Fruit fly (Drosophila melanogaster) whole organism, embryonic: ENCODE measurements around the gene br.
A peak's percentile ranks its signal among the peaks of the same experiment; 100 is the strongest.

Experiments used
- Asciz ChIP-seq: fragments of 200-800 bp; sonication (Bioruptor generic); optimal IDR thresholded peaks from 2 replicates; lab custom pipeline; 2017; ENCODE audit warnings: missing biosample characterization, mild to moderate bottlenecking, missing genetic modification characterization, missing genetic modification reagents
- CG10543 ChIP-seq: fragments of 200-800 bp; sonication (Bioruptor generic); optimal IDR thresholded peaks from 3 replicates; lab custom pipeline; 2017; ENCODE audit warnings: missing biosample characterization, mild to moderate bottlenecking, missing genetic modification characterization, moderate library complexity
- CG10979 ChIP-seq: fragments of 200-800 bp; sonication (Bioruptor generic); optimal IDR thresholded peaks from 2 replicates; lab custom pipeline; 2018; ENCODE audit warnings: missing biosample characterization, mild to moderate bottlenecking, missing genetic modification characterization, moderate library complexity
- CG11398 ChIP-seq: fragments of 200-800 bp; sonication (Bioruptor generic); optimal IDR thresholded peaks from 2 replicates; lab custom pipeline; 2016; ENCODE audit warnings: missing biosample characterization, missing genetic modification characterization
- CG12391 ChIP-seq: fragments of 200-800 bp; sonication (Bioruptor generic); optimal IDR thresholded peaks from 3 replicates; lab custom pipeline; 2018; ENCODE audit warnings: missing biosample characterization, mild to moderate bottlenecking, missing genetic modification characterization, moderate library complexity
- CG13296 ChIP-seq: fragments of 200-800 bp; sonication (Bioruptor generic); optimal IDR thresholded peaks from 3 replicates; lab custom pipeline; 2018; ENCODE audit warnings: missing biosample characterization, mild to moderate bottlenecking, missing genetic modification characterization
- CG14050 ChIP-seq: fragments of 200-800 bp; sonication (Bioruptor generic); IDR thresholded peaks from 3 replicates; pipeline ENCODE4 v1.3.6; 2022; ENCODE audit warnings: missing biosample characterization, missing genetic modification characterization
- CG17385 ChIP-seq: fragments of 200-800 bp; sonication (Bioruptor generic); optimal IDR thresholded peaks from 3 replicates; lab custom pipeline; 2018; ENCODE audit warnings: missing biosample characterization, mild to moderate bottlenecking, missing genetic modification characterization
- CG1792 ChIP-seq: fragments of 200-800 bp; sonication (Bioruptor generic); optimal IDR thresholded peaks from 2 replicates; lab custom pipeline; 2016; ENCODE audit warnings: missing biosample characterization, missing genetic modification characterization
- CG1832 ChIP-seq: fragments of 200-800 bp; sonication (Bioruptor generic); optimal IDR thresholded peaks from 2 replicates; lab custom pipeline; 2017; ENCODE audit warnings: missing biosample characterization, mild to moderate bottlenecking, missing genetic modification characterization, inconsistent platforms
- CG2875 ChIP-seq: fragments of 200-800 bp; sonication (Bioruptor generic); optimal IDR thresholded peaks from 2 replicates; lab custom pipeline; 2017; ENCODE audit warnings: missing biosample characterization, mild to moderate bottlenecking, missing genetic modification characterization, missing genetic modification reagents
- CG3163 ChIP-seq: fragments of 200-800 bp; sonication (Bioruptor generic); optimal IDR thresholded peaks from 3 replicates; lab custom pipeline; 2016; ENCODE audit warnings: missing biosample characterization, missing genetic modification characterization
- CG7372 ChIP-seq: fragments of 200-800 bp; sonication (Bioruptor generic); IDR thresholded peaks from 2 replicates; pipeline ENCODE4 v1.3.6; 2022; ENCODE audit warnings: missing biosample characterization, missing genetic modification characterization
- CG7556 ChIP-seq: fragments of 200-800 bp; sonication (Bioruptor generic); optimal IDR thresholded peaks from 2 replicates; lab custom pipeline; 2017; ENCODE audit warnings: missing biosample characterization, mild to moderate bottlenecking, missing genetic modification characterization
- Dad ChIP-seq: fragments of 200-800 bp; sonication (Bioruptor generic); optimal IDR thresholded peaks from 3 replicates; lab custom pipeline; 2016; ENCODE audit warnings: missing biosample characterization, missing genetic modification characterization
- Dek ChIP-seq: fragments of 200-800 bp; sonication (Bioruptor generic); optimal IDR thresholded peaks from 3 replicates; lab custom pipeline; 2019; ENCODE audit warnings: missing biosample characterization, mild to moderate bottlenecking, missing genetic modification characterization, moderate library complexity
- Drgx ChIP-seq: fragments of 200-800 bp; sonication (Bioruptor generic); IDR thresholded peaks from 2 replicates; pipeline ENCODE4 v1.3.6; 2022; ENCODE audit warnings: missing biosample characterization, missing genetic modification characterization
- Ets97D ChIP-seq: fragments of 200-800 bp; sonication (Bioruptor generic); optimal IDR thresholded peaks from 3 replicates; lab custom pipeline; 2016; ENCODE audit warnings: missing biosample characterization, missing genetic modification characterization
- Fer3 ChIP-seq: fragments of 200-800 bp; sonication (Bioruptor generic); optimal IDR thresholded peaks from 2 replicates; lab custom pipeline; 2018; ENCODE audit warnings: missing biosample characterization, mild to moderate bottlenecking, missing genetic modification characterization, moderate library complexity
- Gug ChIP-seq: fragments of 200-800 bp; sonication (Bioruptor generic); IDR thresholded peaks from 4 replicates; pipeline ENCODE4 v1.3.6; 2022; ENCODE audit warnings: missing biosample characterization, missing genetic modification characterization
- HHEX ChIP-seq: fragments of 200-800 bp; sonication (Bioruptor generic); optimal IDR thresholded peaks from 3 replicates; lab custom pipeline; 2017; ENCODE audit warnings: missing biosample characterization, mild to moderate bottlenecking, missing genetic modification characterization, missing genetic modification reagents
- Hr51 ChIP-seq, 2 experiments: fragments of 200-800 bp; sonication (Bioruptor generic); optimal IDR thresholded peaks; 2 replicates in 1 of 2; 3 replicates in 1 of 2; lab custom pipeline; 2016 to 2018; ENCODE audit warnings: missing biosample characterization in 2 of 2, missing genetic modification characterization in 2 of 2, mild to moderate bottlenecking in 1 of 2, moderate library complexity in 1 of 2
- Kr ChIP-seq: fragments of 200-800 bp; sonication (Bioruptor generic); optimal IDR thresholded peaks from 2 replicates; lab custom pipeline; 2017; ENCODE audit warnings: missing biosample characterization, mild to moderate bottlenecking, missing genetic modification characterization
- MESR4 ChIP-seq: fragments of 200-800 bp; sonication (Bioruptor generic); optimal IDR thresholded peaks from 2 replicates; lab custom pipeline; 2018; ENCODE audit warnings: missing biosample characterization, mild to moderate bottlenecking, missing genetic modification characterization, moderate library complexity
- Oaz ChIP-seq: fragments of 200-800 bp; sonication (Bioruptor generic); IDR thresholded peaks from 2 replicates; pipeline ENCODE4 v1.3.6; 2022; ENCODE audit warnings: missing biosample characterization, missing genetic modification characterization
- Tbp ChIP-seq: fragments of >200 bp; optimal IDR thresholded peaks from 2 replicates; lab custom pipeline; 2018; ENCODE audit warnings: missing biosample characterization, missing genetic modification characterization
- Trl ChIP-seq, 3 experiments: fragments of >200 bp in 2 of 3; fragments of 200-800 bp in 1 of 3; sonication (Bioruptor generic) in 1 of 3; optimal IDR thresholded peaks; 2 replicates in 1 of 3; 3 replicates in 2 of 3; lab custom pipeline; 2016 to 2017; ENCODE audit warnings: missing biosample characterization in 1 of 3, missing genetic modification characterization in 1 of 3
- Vsx1 ChIP-seq: fragments of 200-800 bp; sonication (Bioruptor generic); optimal IDR thresholded peaks from 2 replicates; lab custom pipeline; 2017; ENCODE audit warnings: missing biosample characterization, mild to moderate bottlenecking, missing genetic modification characterization, missing genetic modification reagents
- YL-1 ChIP-seq: fragments of 200-800 bp; sonication (Bioruptor generic); optimal IDR thresholded peaks from 3 replicates; lab custom pipeline; 2017; ENCODE audit warnings: missing biosample characterization, mild to moderate bottlenecking, missing genetic modification characterization
- amos ChIP-seq: fragments of 200-800 bp; sonication (Bioruptor generic); IDR thresholded peaks from 2 replicates; pipeline ENCODE4 v1.3.6; 2022; ENCODE audit warnings: missing biosample characterization, missing genetic modification characterization; ENCODE audit not compliant: partially characterized antibody
- aop ChIP-seq: fragments of 200-800 bp; sonication (Bioruptor generic); IDR thresholded peaks from 2 replicates; pipeline ENCODE4 v1.3.6; 2022; ENCODE audit warnings: missing biosample characterization, missing genetic modification characterization
- ash1 ChIP-seq: fragments of 200-800 bp; sonication (Bioruptor generic); optimal IDR thresholded peaks from 2 replicates; lab custom pipeline; 2018; ENCODE audit warnings: missing biosample characterization, mild to moderate bottlenecking, missing genetic modification characterization
- caup ChIP-seq: fragments of 200-800 bp; sonication (Bioruptor generic); optimal IDR thresholded peaks from 3 replicates; lab custom pipeline; 2017; ENCODE audit warnings: missing biosample characterization, mild to moderate bottlenecking, missing genetic modification characterization, moderate library complexity; ENCODE audit not compliant: severe bottlenecking
- crol ChIP-seq: fragments of 200-800 bp; sonication (Bioruptor generic); IDR thresholded peaks from 2 replicates; pipeline ENCODE4 v1.3.6; 2022; ENCODE audit warnings: missing biosample characterization, missing genetic modification characterization
- dmrt11E ChIP-seq: fragments of 200-800 bp; sonication (Bioruptor generic); optimal IDR thresholded peaks from 3 replicates; lab custom pipeline; 2018; ENCODE audit warnings: missing biosample characterization, mild to moderate bottlenecking, missing genetic modification characterization, moderate library complexity
- exex ChIP-seq: fragments of 200-800 bp; sonication (Bioruptor generic); optimal IDR thresholded peaks from 4 replicates; lab custom pipeline; 2018; ENCODE audit warnings: missing biosample characterization, mild to moderate bottlenecking, missing genetic modification characterization, moderate library complexity
- jigr1 ChIP-seq: fragments of 200-800 bp; sonication (Bioruptor generic); IDR thresholded peaks from 3 replicates; pipeline ENCODE4 v1.3.6; 2022; ENCODE audit warnings: missing biosample characterization, missing genetic modification characterization
- jumu ChIP-seq: fragments of 200-800 bp; sonication (Bioruptor generic); optimal IDR thresholded peaks from 3 replicates; lab custom pipeline; 2016; ENCODE audit warnings: missing biosample characterization, missing genetic modification characterization
- pb ChIP-seq: fragments of 200-800 bp; sonication (Bioruptor generic); optimal IDR thresholded peaks from 3 replicates; lab custom pipeline; 2016; ENCODE audit warnings: missing biosample characterization, missing genetic modification characterization
- ranshi ChIP-seq: fragments of 200-800 bp; sonication (Bioruptor generic); IDR thresholded peaks from 2 replicates; pipeline ENCODE4 v1.3.6; 2022; ENCODE audit warnings: missing biosample characterization, missing genetic modification characterization
- ro ChIP-seq: fragments of 200-800 bp; sonication (Bioruptor generic); IDR thresholded peaks from 2 replicates; pipeline ENCODE4 v1.3.6; 2022; ENCODE audit warnings: missing biosample characterization, missing genetic modification characterization
- sima ChIP-seq: fragments of 200-800 bp; sonication (Bioruptor generic); optimal IDR thresholded peaks from 2 replicates; lab custom pipeline; 2016; ENCODE audit warnings: missing biosample characterization, missing genetic modification characterization
- stwl ChIP-seq: fragments of 200-800 bp; sonication (Bioruptor generic); optimal IDR thresholded peaks from 3 replicates; lab custom pipeline; 2018; ENCODE audit warnings: missing biosample characterization, mild to moderate bottlenecking, missing genetic modification characterization, moderate library complexity
- tx ChIP-seq: fragments of 200-800 bp; sonication (Bioruptor generic); optimal IDR thresholded peaks from 2 replicates; lab custom pipeline; 2016; ENCODE audit warnings: missing biosample characterization, missing genetic modification characterization
- unc-4 ChIP-seq: fragments of 200-800 bp; sonication (Bioruptor generic); IDR thresholded peaks from 2 replicates; pipeline ENCODE4 v1.3.6; 2022; ENCODE audit warnings: missing biosample characterization, missing genetic modification characterization; ENCODE audit not compliant: partially characterized antibody
- zen ChIP-seq: fragments of 200-800 bp; sonication (Bioruptor generic); optimal IDR thresholded peaks from 3 replicates; lab custom pipeline; 2018; ENCODE audit warnings: missing biosample characterization, mild to moderate bottlenecking, missing genetic modification characterization, moderate library complexity
- zf30C ChIP-seq: fragments of 200-800 bp; sonication (Bioruptor generic); optimal IDR thresholded peaks from 3 replicates; lab custom pipeline; 2018; ENCODE audit warnings: missing biosample characterization, mild to moderate bottlenecking, missing genetic modification characterization

br gene

DNA sequence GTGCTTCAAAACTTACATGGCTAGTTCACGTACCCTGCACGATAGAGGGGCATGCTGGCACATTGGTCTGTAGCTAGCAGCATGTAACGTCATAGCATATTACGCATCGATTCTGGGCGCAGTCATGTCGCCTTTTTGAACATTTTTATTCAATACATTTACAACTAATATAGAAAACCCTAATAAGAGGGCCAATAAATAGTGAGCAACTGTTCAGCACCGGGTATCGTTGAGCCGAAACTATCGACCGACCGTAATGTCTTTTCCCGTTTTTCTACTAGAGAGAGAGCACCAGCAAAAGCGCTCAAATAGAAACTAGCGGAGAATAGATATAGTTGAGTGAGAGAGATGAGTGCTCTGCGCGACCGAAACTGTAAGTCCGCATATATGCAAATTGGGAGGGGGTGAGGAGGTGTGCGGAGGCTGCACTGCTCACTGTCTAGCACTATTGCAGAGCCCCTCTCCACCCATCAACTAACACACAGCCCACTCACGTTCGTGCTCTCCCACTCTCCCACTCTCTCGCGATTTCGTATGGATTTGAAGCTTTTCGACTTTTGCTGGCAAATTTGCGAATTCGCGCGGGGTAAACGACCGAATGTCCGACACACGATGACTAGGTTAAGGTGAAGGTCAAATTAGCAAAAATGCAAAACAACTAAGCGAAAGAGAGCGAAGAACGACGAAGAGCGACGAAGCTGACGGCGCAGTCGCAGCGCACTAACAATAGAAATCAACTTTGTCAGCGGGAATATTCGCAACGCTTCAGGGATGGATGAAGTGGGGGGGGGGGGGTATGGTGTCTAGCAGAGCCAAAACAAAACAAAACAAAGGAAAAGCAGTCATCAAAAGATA lies 44.0 kb downstream of the br start (continued):
- peak; percentile 62 for TF ChIP-seq HHEX (GFP tag; lab: Kevin White, UChicago)
- peak; percentile 79; the same call in 3 of the 4 replicates for TF ChIP-seq Gug (GFP tag; lab: Robert Waterston, UW)
- TF ChIP-seq zf30C (GFP tag; lab: Kevin White, UChicago) = no peak
- TF ChIP-seq Vsx1 (GFP tag; lab: Kevin White, UChicago) = no peak
- TF ChIP-seq CG2875 (GFP tag; lab: Kevin White, UChicago) = peak; percentile 42
- TF ChIP-seq ash1 = no peak
- TF ChIP-seq jigr1 (GFP tag; lab: Robert Waterston, UW) = peak; percentile 66; the same call in 1 of the 3 replicates
- no peak for TF ChIP-seq Tbp
- peak; percentile 70 for TF ChIP-seq CG12391 (tag; lab: Kevin White, UChicago)
- peak; percentile 73 for TF ChIP-seq tx (GFP tag; lab: Kevin White, UChicago)
- no peak for TF ChIP-seq aop (GFP tag; lab: Robert Waterston, UW)
- peak; percentile 94 for TF ChIP-seq Drgx (GFP tag; lab: Robert Waterston, UW)
- peak; percentile 49 for TF ChIP-seq Asciz (GFP tag; lab: Kevin White, UChicago)
- peak; percentile 79 for TF ChIP-seq CG1792 (GFP tag; lab: Kevin White, UChicago)
- peak; percentile 75 for TF ChIP-seq CG3163 (GFP tag; lab: Kevin White, UChicago)
- TF ChIP-seq jumu = peak; percentile 83
- no peak for TF ChIP-seq CG1832 (GFP tag; lab: Kevin White, UChicago)
- TF ChIP-seq zen (tag; lab: Kevin White, UChicago) = peak; percentile 17
- peak; percentile 74 for TF ChIP-seq Fer3 (tag; lab: Kevin White, UChicago)
- peak; percentile 57 to 73 for TF ChIP-seq Trl (optimal IDR thresholded peaks at IDR 0.05; lab: Kevin White, UChicago)
- TF ChIP-seq Trl (GFP tag; optimal IDR thresholded peaks at IDR 0.05; lab: Kevin White, UChicago) = peak; percentile 62
- TF ChIP-seq ro (GFP tag; lab: Robert Waterston, UW) = peak; percentile 63; the same call in 1 of the 2 replicates
- TF ChIP-seq stwl (tag; lab: Kevin White, UChicago) = no peak
- peak; percentile 66 for TF ChIP-seq CG11398 (GFP tag; lab: Kevin White, UChicago)
- peak; percentile 81 for TF ChIP-seq Dad (GFP tag; lab: Kevin White, UChicago)
- no peak for TF ChIP-seq Kr (GFP tag; lab: Kevin White, UChicago)
- 0 out of 2 replicates have a peak, but pooled peaks have one; percentile 29 for TF ChIP-seq unc-4 (GFP tag; lab: Robert Waterston, UW)
- peak; percentile 69 for TF ChIP-seq caup (GFP tag; lab: Kevin White, UChicago)
- TF ChIP-seq CG10979 = peak; percentile 52
- TF ChIP-seq CG14050 = peak; percentile 86
- TF ChIP-seq CG10543 = peak; percentile 31
- peak; percentile 50 for TF ChIP-seq CG7372
- 0 out of 2 replicates have a peak, but pooled peaks have one; percentile 4 for TF ChIP-seq amos (GFP tag; lab: Robert Waterston, UW)
- peak; percentile 70 for TF ChIP-seq CG7556
- peak; percentile 78 for TF ChIP-seq crol (GFP tag; lab: Robert Waterston, UW)
- TF ChIP-seq MESR4 (GFP tag; lab: Kevin White, UChicago) = no peak
- TF ChIP-seq exex = peak; percentile 21
- TF ChIP-seq Hr51 (GFP tag; optimal IDR thresholded peaks at IDR 0.05; lab: Kevin White, UChicago) = peak; percentile 61 to 85
- peak; percentile 67 for TF ChIP-seq CG13296 (GFP tag; lab: Kevin White, UChicago)
- TF ChIP-seq Oaz (GFP tag; lab: Robert Waterston, UW) = peak; percentile 48; the same call in 1 of the 2 replicates
- TF ChIP-seq Dek (tag; lab: Kevin White, UChicago) = peak; percentile 69
- peak; percentile 49 for TF ChIP-seq Ets97D (GFP tag; lab: Kevin White, UChicago)
- TF ChIP-seq pb (GFP tag; lab: Kevin White, UChicago) = peak; percentile 36
- TF ChIP-seq ranshi (GFP tag; lab: Robert Waterston, UW) = peak; percentile 81
- no peak for TF ChIP-seq YL-1 (GFP tag; lab: Kevin White, UChicago)
- TF ChIP-seq dmrt11E = no peak
- peak; percentile 59 for TF ChIP-seq CG17385 (GFP tag; lab: Kevin White, UChicago)
- TF ChIP-seq sima (GFP tag; lab: Kevin White, UChicago) = peak; percentile 35
